Fruit fly (Drosophila melanogaster): Measurements from ENCODE around the gene CG42724.

The CG42724 gene

dm6 chr3R:6405674-6406565 is 37.8 kb upstream of the CG42724 start, which contains the start of gene Dmtn (continued):
- no peak for TF ChIP-seq Camta (GFP tag; optimal IDR thresholded peaks at IDR 0.05)
- TF ChIP-seq lola (GFP tag; optimal IDR thresholded peaks at IDR 0.05) = peak in 1 of 3 experiments; percentile 20
- peak; percentile 10 for TF ChIP-seq mam (GFP tag; optimal IDR thresholded peaks at IDR 0.05)
- no peak for TF ChIP-seq CG15073 (GFP tag; optimal IDR thresholded peaks at IDR 0.05)
- peak; percentile 48 for TF ChIP-seq CG10209 (GFP tag; optimal IDR thresholded peaks at IDR 0.05)
- TF ChIP-seq E2f2 (GFP tag; IDR thresholded peaks at IDR 0.05) = no peak
- no peak for TF ChIP-seq dimm (GFP tag; IDR thresholded peaks at IDR 0.05)
- TF ChIP-seq crp (GFP tag; optimal IDR thresholded peaks at IDR 0.05) = peak in 1 of 2 experiments; percentile 7
- no peak for TF ChIP-seq CG42726 (GFP tag; IDR thresholded peaks at IDR 0.05; ENCODE audit: partially characterized antibody)
- TF ChIP-seq Fer3 (tag; optimal IDR thresholded peaks at IDR 0.05) = no peak
- peak; percentile 38 for TF ChIP-seq CG10147 (GFP tag; optimal IDR thresholded peaks at IDR 0.05)
- no peak for TF ChIP-seq gsb-n (tag; optimal IDR thresholded peaks at IDR 0.05)
- TF ChIP-seq CG6791 (GFP tag; IDR thresholded peaks at IDR 0.05; ENCODE audit: partially characterized antibody) = no peak
- peak; percentile 24 for TF ChIP-seq CHES-1-like (GFP tag; optimal IDR thresholded peaks at IDR 0.05)
- no peak for TF ChIP-seq tin (GFP tag; optimal IDR thresholded peaks at IDR 0.05)
- peak; percentile 58 for TF ChIP-seq CG14710 (tag; optimal IDR thresholded peaks at IDR 0.05)
- TF ChIP-seq bcd (GFP tag; optimal IDR thresholded peaks at IDR 0.05) = peak; percentile 29
- no peak for TF ChIP-seq CG16815 (GFP tag; optimal IDR thresholded peaks at IDR 0.05)
- TF ChIP-seq toy (GFP tag; IDR thresholded peaks at IDR 0.05) = no peak
- TF ChIP-seq CG17186 (GFP tag; optimal IDR thresholded peaks at IDR 0.05) = no peak
- TF ChIP-seq zfh2 (GFP tag; optimal IDR thresholded peaks at IDR 0.05) = peak; percentile 17
- TF ChIP-seq CG9727 (GFP tag; optimal IDR thresholded peaks at IDR 0.05) = peak; percentile 51
- TF ChIP-seq tgo (GFP tag; IDR thresholded peaks at IDR 0.05) = no peak
- no peak for TF ChIP-seq CG12104 (GFP tag; optimal IDR thresholded peaks at IDR 0.05)
- TF ChIP-seq dati (GFP tag; IDR thresholded peaks at IDR 0.05) = no peak
- peak; percentile 32 for TF ChIP-seq CG2120 (GFP tag; optimal IDR thresholded peaks at IDR 0.05)
- peak; percentile 52 for TF ChIP-seq CG13424 (tag; optimal IDR thresholded peaks at IDR 0.05)
- no peak for TF ChIP-seq Poxn (GFP tag; IDR thresholded peaks at IDR 0.05)
- no peak for TF ChIP-seq Dad (GFP tag; optimal IDR thresholded peaks at IDR 0.05)
- TF ChIP-seq HHEX (GFP tag; optimal IDR thresholded peaks at IDR 0.05) = peak; percentile 17
- peak in 1 of 2 experiments; percentile 20 for TF ChIP-seq dpn (GFP tag; optimal IDR thresholded peaks at IDR 0.05)
- TF ChIP-seq CG18262 (tag; optimal IDR thresholded peaks at IDR 0.05) = peak; percentile 40
- TF ChIP-seq Bdp1 (GFP tag; optimal IDR thresholded peaks at IDR 0.05) = no peak
- no peak for TF ChIP-seq Hmx (GFP tag; optimal IDR thresholded peaks at IDR 0.05)
- TF ChIP-seq NC2β (GFP tag; optimal IDR thresholded peaks at IDR 0.05) = no peak
- no peak for TF ChIP-seq CG1024 (GFP tag; IDR thresholded peaks at IDR 0.05)
- peak; percentile 10 for TF ChIP-seq Dek (tag; optimal IDR thresholded peaks at IDR 0.05)
- TF ChIP-seq CG17612 (GFP tag; IDR thresholded peaks at IDR 0.05) = no peak
- TF ChIP-seq gt (GFP tag; IDR thresholded peaks at IDR 0.05) = no peak
- TF ChIP-seq CG4424 (GFP tag; optimal IDR thresholded peaks at IDR 0.05) = peak; percentile 38
- peak in 1 of 2 experiments; percentile 21 for TF ChIP-seq Trl (optimal IDR thresholded peaks at IDR 0.05)
- TF ChIP-seq Trl (GFP tag; optimal IDR thresholded peaks at IDR 0.05) = no peak
- TF ChIP-seq CG9797 (GFP tag; optimal IDR thresholded peaks at IDR 0.05) = peak; percentile 89
- TF ChIP-seq NFAT (GFP tag; IDR thresholded peaks at IDR 0.05) = no peak
- TF ChIP-seq CG6813 (GFP tag; optimal IDR thresholded peaks at IDR 0.05) = peak; percentile 44
- TF ChIP-seq CG8924 (tag; optimal IDR thresholded peaks at IDR 0.05) = peak; percentile 80
- peak; percentile 0 for TF ChIP-seq dm (GFP tag; optimal IDR thresholded peaks at IDR 0.05)
- TF ChIP-seq CG6175 (GFP tag; IDR thresholded peaks at IDR 0.05) = no peak
- TF ChIP-seq fd102C (GFP tag; optimal IDR thresholded peaks at IDR 0.05) = peak; percentile 21
